Fruit fly (Drosophila melanogaster) whole organism, prepupa: ENCODE measurements around the gene CG12535.
A peak's percentile ranks its signal among the peaks of the same experiment; 100 is the strongest.

Experiments used
- CG10631 ChIP-seq: fragments of 200-800 bp; sonication (Bioruptor generic); optimal IDR thresholded peaks from 2 replicates; lab custom pipeline; 2016; ENCODE audit warnings: missing biosample characterization, missing genetic modification characterization
- CG11902 ChIP-seq: fragments of 200-800 bp; sonication (Bioruptor generic); optimal IDR thresholded peaks from 3 replicates; lab custom pipeline; 2016; ENCODE audit warnings: missing biosample characterization, missing genetic modification characterization
- CG15336 ChIP-seq: fragments of 200-800 bp; sonication (Bioruptor generic); IDR thresholded peaks from 2 replicates; pipeline ENCODE4 v1.3.6; 2022; ENCODE audit warnings: missing biosample characterization, missing genetic modification characterization
- CG1621 ChIP-seq: fragments of 200-800 bp; sonication (Bioruptor generic); optimal IDR thresholded peaks from 3 replicates; lab custom pipeline; 2018; ENCODE audit warnings: missing biosample characterization, mild to moderate bottlenecking, missing genetic modification characterization
- CG16779 ChIP-seq: fragments of 200-800 bp; sonication (Bioruptor generic); optimal IDR thresholded peaks from 3 replicates; lab custom pipeline; 2017; ENCODE audit warnings: missing biosample characterization, mild to moderate bottlenecking, missing genetic modification characterization
- CG31627 ChIP-seq: fragments of 200-800 bp; sonication (Bioruptor generic); optimal IDR thresholded peaks from 3 replicates; lab custom pipeline; 2016; ENCODE audit warnings: missing biosample characterization, missing genetic modification characterization
- CG32006 ChIP-seq: fragments of 200-800 bp; sonication (Bioruptor generic); optimal IDR thresholded peaks from 3 replicates; lab custom pipeline; 2017; ENCODE audit warnings: missing biosample characterization, mild to moderate bottlenecking, missing genetic modification characterization
- CG34406 ChIP-seq: fragments of 200-800 bp; sonication (Bioruptor generic); optimal IDR thresholded peaks from 3 replicates; lab custom pipeline; 2016; ENCODE audit warnings: missing biosample characterization, missing genetic modification characterization
- CG6163 ChIP-seq: fragments of 200-800 bp; sonication (Bioruptor generic); IDR thresholded peaks from 3 replicates; pipeline ENCODE4 v1.3.6; 2022; ENCODE audit warnings: missing biosample characterization, missing genetic modification characterization
- CG6276 ChIP-seq: fragments of 200-800 bp; sonication (Bioruptor generic); optimal IDR thresholded peaks from 2 replicates; lab custom pipeline; 2017; ENCODE audit warnings: missing biosample characterization, mild to moderate bottlenecking, missing genetic modification characterization
- CG6808 ChIP-seq: fragments of 200-800 bp; sonication (Bioruptor generic); optimal IDR thresholded peaks from 3 replicates; lab custom pipeline; 2017; ENCODE audit warnings: missing biosample characterization, missing genetic modification characterization, mild to moderate bottlenecking, moderate library complexity, missing genetic modification reagents
- CG8119 ChIP-seq: fragments of 200-800 bp; sonication (Bioruptor generic); IDR thresholded peaks from 3 replicates; pipeline ENCODE4 v1.3.6; 2022; ENCODE audit warnings: missing biosample characterization, missing genetic modification characterization
- CG8319 ChIP-seq: fragments of 200-800 bp; sonication (Bioruptor generic); optimal IDR thresholded peaks from 3 replicates; lab custom pipeline; 2016; ENCODE audit warnings: missing biosample characterization, missing genetic modification characterization
- CG8632 ChIP-seq: fragments of 200-800 bp; sonication (Bioruptor generic); optimal IDR thresholded peaks from 3 replicates; lab custom pipeline; 2016; ENCODE audit warnings: missing biosample characterization, missing genetic modification characterization
- CG9139 ChIP-seq: fragments of 200-800 bp; sonication (Bioruptor generic); optimal IDR thresholded peaks from 3 replicates; lab custom pipeline; 2017; ENCODE audit warnings: missing biosample characterization, mild to moderate bottlenecking, missing genetic modification characterization
- Eip75B ChIP-seq: fragments of 200-800 bp; sonication (Bioruptor generic); optimal IDR thresholded peaks from 3 replicates; lab custom pipeline; 2016; ENCODE audit warnings: missing biosample characterization, missing genetic modification characterization
- Eip78C ChIP-seq: fragments of 200-800 bp; sonication (Bioruptor generic); peaks from one replicate; lab custom pipeline; 2016; ENCODE audit warnings: missing biosample characterization, missing genetic modification characterization
- Eip93F ChIP-seq: fragments of 200-800 bp; sonication (Bioruptor generic); optimal IDR thresholded peaks from 2 replicates; lab custom pipeline; 2016; ENCODE audit warnings: missing biosample characterization, mild to moderate bottlenecking, missing genetic modification characterization
- Ets21C ChIP-seq: fragments of 200-800 bp; sonication (Bioruptor generic); optimal IDR thresholded peaks from 3 replicates; lab custom pipeline; 2016; ENCODE audit warnings: missing biosample characterization, missing genetic modification characterization
- Hr38 ChIP-seq: sonication (Bioruptor generic); optimal IDR thresholded peaks from 2 replicates; lab custom pipeline; 2016; ENCODE audit warnings: missing biosample characterization, missing genetic modification characterization
- Lpt ChIP-seq: fragments of 200-800 bp; sonication (Bioruptor generic); optimal IDR thresholded peaks from 3 replicates; lab custom pipeline; 2016; ENCODE audit warnings: missing biosample characterization, missing genetic modification characterization
- Met ChIP-seq: fragments of 200-800 bp; sonication (Bioruptor generic); optimal IDR thresholded peaks from 3 replicates; lab custom pipeline; 2016; ENCODE audit warnings: missing biosample characterization, missing genetic modification characterization
- Smox ChIP-seq: fragments of 200-800 bp; sonication (Bioruptor generic); optimal IDR thresholded peaks from 3 replicates; lab custom pipeline; 2016; ENCODE audit warnings: missing biosample characterization, missing genetic modification characterization
- Sox102F ChIP-seq: fragments of 200-800 bp; sonication (Bioruptor generic); optimal IDR thresholded peaks from 2 replicates; lab custom pipeline; 2016; ENCODE audit warnings: missing biosample characterization, mild to moderate bottlenecking, missing genetic modification characterization
- Sox14 ChIP-seq: fragments of 200-800 bp; sonication (Bioruptor generic); optimal IDR thresholded peaks from 3 replicates; lab custom pipeline; 2016; ENCODE audit warnings: missing biosample characterization, missing genetic modification characterization
- Sox15 ChIP-seq: fragments of 200-800 bp; sonication (Bioruptor generic); optimal IDR thresholded peaks from 3 replicates; lab custom pipeline; 2016; ENCODE audit warnings: missing biosample characterization, missing genetic modification characterization
- achi ChIP-seq: fragments of 200-800 bp; sonication (Bioruptor generic); optimal IDR thresholded peaks from 3 replicates; lab custom pipeline; 2016; ENCODE audit warnings: missing biosample characterization, missing genetic modification characterization
- cyc ChIP-seq: fragments of 200-800 bp; sonication (Bioruptor generic); optimal IDR thresholded peaks from 3 replicates; lab custom pipeline; 2016; ENCODE audit warnings: missing biosample characterization, missing genetic modification characterization
- dsx ChIP-seq: fragments of 200-800 bp; optimal IDR thresholded peaks from 3 replicates; lab custom pipeline; 2019; ENCODE audit warnings: missing biosample characterization, mild to moderate bottlenecking, missing genetic modification characterization, moderate library complexity; ENCODE audit not compliant: poor library complexity, severe bottlenecking
- eg ChIP-seq: fragments of 200-800 bp; sonication (Bioruptor generic); IDR thresholded peaks from 3 replicates; pipeline ENCODE4 v1.3.6; 2022; ENCODE audit warnings: missing biosample characterization, missing genetic modification characterization
- fd85E ChIP-seq: fragments of 200-800 bp; sonication (Bioruptor generic); optimal IDR thresholded peaks from 3 replicates; lab custom pipeline; 2016; ENCODE audit warnings: missing biosample characterization, missing genetic modification characterization
- fkh ChIP-seq: fragments of 200-800 bp; sonication (Bioruptor generic); optimal IDR thresholded peaks from 3 replicates; lab custom pipeline; 2017; ENCODE audit warnings: missing biosample characterization, mild to moderate bottlenecking, missing genetic modification characterization, moderate library complexity
- lz ChIP-seq: fragments of 200-800 bp; sonication (Bioruptor generic); optimal IDR thresholded peaks from 3 replicates; lab custom pipeline; 2016; ENCODE audit warnings: missing biosample characterization, missing genetic modification characterization
- net ChIP-seq: fragments of 200-800 bp; sonication (Bioruptor generic); optimal IDR thresholded peaks from 3 replicates; lab custom pipeline; 2016; ENCODE audit warnings: missing biosample characterization, missing genetic modification characterization
- salr ChIP-seq, 2 experiments: fragments of 200-800 bp; sonication (Bioruptor generic); optimal IDR thresholded peaks; 3 replicates each; lab custom pipeline; 2016 to 2018; ENCODE audit warnings: missing biosample characterization in 2 of 2, missing genetic modification characterization in 2 of 2, mild to moderate bottlenecking in 1 of 2
- ss ChIP-seq, 2 experiments: fragments of 200-800 bp; sonication (Bioruptor generic); optimal IDR thresholded peaks; 2 replicates in 1 of 2; 3 replicates in 1 of 2; lab custom pipeline; 2017 to 2018; ENCODE audit warnings: mild to moderate bottlenecking in 2 of 2, missing biosample characterization in 2 of 2, missing genetic modification characterization in 2 of 2, moderate library complexity in 1 of 2
- svp ChIP-seq: fragments of 200-800 bp; sonication (Bioruptor generic); peaks from one replicate; lab custom pipeline; 2016; ENCODE audit warnings: missing biosample characterization, missing genetic modification characterization
- vri ChIP-seq: fragments of 200-800 bp; sonication (Bioruptor generic); optimal IDR thresholded peaks from 3 replicates; lab custom pipeline; 2016; ENCODE audit warnings: missing biosample characterization, mild to moderate bottlenecking, missing genetic modification characterization

The CG12535 gene

DNA sequence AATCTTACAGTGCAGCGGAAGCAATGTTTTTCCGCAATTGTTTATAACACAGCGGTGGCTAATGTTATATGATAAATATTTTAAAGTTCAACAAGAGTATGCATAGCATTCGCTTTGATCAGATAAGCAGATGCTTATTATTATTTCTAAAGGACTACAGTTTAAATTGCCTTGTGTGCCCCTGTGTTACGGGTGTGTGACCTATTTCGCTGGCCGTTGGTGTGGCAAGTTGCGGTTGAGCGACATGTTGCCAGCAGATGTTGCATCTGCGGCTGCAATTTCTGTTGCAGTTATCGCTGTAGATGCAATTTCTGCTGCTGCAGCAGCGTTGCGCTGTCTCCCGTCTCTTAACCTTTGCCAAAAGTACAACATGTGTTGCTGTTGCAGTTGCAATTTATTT lies 68.5 kb downstream of the CG12535 start (continued):
- TF ChIP-seq Eip75B (GFP tag; lab: Kevin White, UChicago) (peak; percentile 70), Sox14 (GFP tag; lab: Kevin White, UChicago) (peak; percentile 61), CG34406 (GFP tag; lab: Kevin White, UChicago) (peak; percentile 51), CG8319 (peak; percentile 39), CG8632 (GFP tag; lab: Kevin White, UChicago) (peak; percentile 55), lz (GFP tag; lab: Kevin White, UChicago) (peak; percentile 44), Eip93F (GFP tag; lab: Kevin White, UChicago) (no peak), fd85E (GFP tag; lab: Kevin White, UChicago) (no peak), eg (peak; percentile 87), CG1621 (tag; lab: Kevin White, UChicago) (peak; percentile 73), CG10631 (peak; percentile 63), CG9139 (GFP tag; lab: Kevin White, UChicago) (peak; percentile 10), CG6808 (GFP tag; lab: Kevin White, UChicago) (peak; percentile 55), Ets21C (GFP tag; lab: Kevin White, UChicago) (no peak), vri (GFP tag; lab: Kevin White, UChicago) (no peak), CG16779 (peak; percentile 22), Sox15 (GFP tag; lab: Kevin White, UChicago) (peak; percentile 17), fkh (GFP tag; lab: Kevin White, UChicago) (no peak), net (GFP tag; lab: Kevin White, UChicago) (peak; percentile 77), CG11902 (GFP tag; lab: Kevin White, UChicago) (peak; percentile 23), ss (GFP tag; optimal IDR thresholded peaks at IDR 0.05; lab: Kevin White, UChicago) (peak; percentile 23 to 60), CG8119 (peak; percentile 81), CG32006 (GFP tag; lab: Kevin White, UChicago) (peak; percentile 76), CG31627 (GFP tag; lab: Kevin White, UChicago) (peak; percentile 49)
- TF ChIP-seq, all 60 proteins: peak for 52

DNA sequence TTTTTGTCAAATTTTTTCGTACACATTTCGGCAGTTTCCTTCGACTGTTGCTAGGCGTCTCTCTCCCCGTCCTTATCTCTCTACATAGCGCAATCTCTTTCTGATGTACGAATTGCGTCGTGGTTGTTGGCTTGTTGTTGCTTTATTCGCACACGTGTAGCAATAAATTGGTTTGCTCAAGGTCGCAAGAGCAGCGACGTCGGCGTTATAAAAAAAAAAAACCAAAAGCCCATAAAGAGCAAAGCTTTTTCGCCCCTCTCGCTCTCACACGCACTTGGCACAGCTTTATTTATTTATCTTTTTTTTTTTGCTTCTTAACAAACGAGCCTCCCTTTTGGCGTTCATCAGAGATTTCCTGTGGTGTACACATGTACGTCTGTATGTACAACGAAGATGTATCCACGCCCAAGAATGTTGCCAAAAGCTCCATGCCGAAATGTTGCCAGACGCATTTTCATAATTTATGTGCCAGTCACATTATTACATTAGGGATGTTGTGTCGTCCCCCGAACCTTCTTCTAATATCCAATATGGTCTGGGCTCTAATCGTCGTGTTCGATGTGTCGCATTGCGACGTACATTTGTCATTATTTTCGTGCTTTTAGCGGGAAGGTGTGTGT lies 69.3 kb downstream of the CG12535 start:
- TF ChIP-seq Eip78C (GFP tag; lab: Kevin White, UChicago), result peak; percentile 7
- TF ChIP-seq Met (GFP tag; lab: Kevin White, UChicago), result peak; percentile 21
- TF ChIP-seq CG6276 (GFP tag; lab: Kevin White, UChicago), result no peak
- TF ChIP-seq salr (GFP tag; optimal IDR thresholded peaks at IDR 0.05; lab: Kevin White, UChicago), result no peak
- TF ChIP-seq Hr38 (GFP tag; lab: Kevin White, UChicago), result no peak
- TF ChIP-seq Smox (GFP tag; lab: Kevin White, UChicago), result no peak
- no peak for TF ChIP-seq cyc
- peak; percentile 76 for TF ChIP-seq svp
- TF ChIP-seq ss (GFP tag; optimal IDR thresholded peaks at IDR 0.05; lab: Kevin White, UChicago), result peak in 1 of 2 experiments; percentile 4
- TF ChIP-seq net (GFP tag; lab: Kevin White, UChicago), result no peak
- TF ChIP-seq eg, result peak; percentile 16; the same call in 1 of the 3 replicates
- TF ChIP-seq dsx (GFP tag; lab: Kevin White, UChicago), result no peak
- peak; percentile 51; the same call in 1 of the 3 replicates for TF ChIP-seq CG6163 (GFP tag; lab: Robert Waterston, UW)
- peak; percentile 8 for TF ChIP-seq fkh (GFP tag; lab: Kevin White, UChicago)

DNA sequence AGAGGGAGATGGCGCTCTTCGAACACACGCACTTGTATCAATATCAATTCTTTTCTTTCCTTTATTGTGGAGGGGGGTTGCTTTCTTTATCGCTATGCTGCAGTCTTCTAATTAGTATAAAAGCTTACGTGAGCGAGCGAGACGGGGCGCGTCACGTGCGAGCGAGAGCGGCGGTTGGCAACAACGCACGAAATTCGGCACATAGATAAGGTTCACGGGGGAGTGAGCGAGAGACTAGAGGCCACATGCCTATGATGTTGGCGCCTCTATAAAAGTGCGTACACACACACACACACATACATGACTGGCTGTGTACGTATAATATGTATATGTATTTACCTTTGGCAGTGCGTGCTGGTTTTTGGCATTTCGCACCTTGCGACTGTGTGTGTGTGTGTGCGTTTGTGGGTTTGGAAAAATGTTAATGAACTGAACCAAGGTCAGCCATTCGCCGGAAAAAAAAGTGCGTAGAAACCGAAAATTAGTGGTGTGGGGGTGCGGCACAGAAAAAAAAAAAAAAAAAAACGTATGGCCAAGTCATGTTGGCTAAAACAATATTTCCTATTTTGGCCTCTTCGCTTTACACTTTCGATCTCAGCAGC lies 70.2 kb downstream of the CG12535 start:
- TF ChIP-seq Lpt, result no peak
- no peak for TF ChIP-seq Sox102F (GFP tag; lab: Kevin White, UChicago)
- TF ChIP-seq svp, result no peak
- no peak for TF ChIP-seq achi (GFP tag; lab: Kevin White, UChicago)
- 0 out of 2 replicates have a peak, but pooled peaks have one; percentile 10 for TF ChIP-seq CG15336 (GFP tag; lab: Robert Waterston, UW)
- TF ChIP-seq ss (GFP tag; optimal IDR thresholded peaks at IDR 0.05; lab: Kevin White, UChicago), result no peak
- peak; percentile 86 for TF ChIP-seq fkh (GFP tag; lab: Kevin White, UChicago)
- TF ChIP-seq Eip93F (GFP tag; lab: Kevin White, UChicago), result no peak
